Worm (Caenorhabditis elegans) whole organism, L4 larva: ENCODE data around the gene srh-179.
A peak's percentile ranks its signal among the peaks of the same experiment; 100 is the strongest.

Experiments
- T26A8.4 ChIP-seq: fragments of 200-800 bp; sonication (Bioruptor generic); IDR thresholded peaks from 2 replicates; pipeline ENCODE4 v1.3.6; 2022; ENCODE audit warnings: missing genetic modification characterization, missing compliant biosample characterization
- ZK337.2 ChIP-seq: fragments of 200-800 bp; sonication (Bioruptor generic); IDR thresholded peaks from 2 replicates; pipeline ENCODE4 v1.3.6; 2022; ENCODE audit warnings: missing genetic modification reagents, missing genetic modification characterization, missing compliant biosample characterization
- arid-1 ChIP-seq: fragments of 200-800 bp; sonication (Bioruptor generic); conservative IDR thresholded peaks from 2 replicates; pipeline ENCODE4 v1.3.6; 2022; ENCODE audit warnings: missing genetic modification reagents, missing genetic modification characterization, missing compliant biosample characterization
- ceh-32 ChIP-seq: sonication (generic microtip); optimal IDR thresholded peaks from 2 replicates; lab custom pipeline; 2016; ENCODE audit warnings: mild to moderate bottlenecking, missing genetic modification characterization, missing compliant biosample characterization; ENCODE audit not compliant: poor library complexity
- ceh-62 ChIP-seq: sonication (generic microtip); optimal IDR thresholded peaks from 2 replicates; lab custom pipeline; 2017; ENCODE audit warnings: missing biosample characterization, missing genetic modification characterization
- daf-12 ChIP-seq: fragments of 150-350 bp; optimal IDR thresholded peaks from 2 replicates; lab custom pipeline; 2014; ENCODE audit warnings: missing biosample characterization, missing genetic modification reagents, missing genetic modification characterization
- daf-8 ChIP-seq: fragments of 200-800 bp; sonication (Bioruptor generic); IDR thresholded peaks from 2 replicates; pipeline ENCODE4 v1.3.6; 2022; ENCODE audit warnings: missing genetic modification characterization, missing compliant biosample characterization
- dmd-8 ChIP-seq: fragments of 200-800 bp; sonication (Bioruptor generic); IDR thresholded peaks from 2 replicates; pipeline ENCODE4 v1.3.6; 2022; ENCODE audit warnings: missing genetic modification characterization, missing compliant biosample characterization
- dmd-9 ChIP-seq: fragments of 200-800 bp; sonication (Bioruptor generic); IDR thresholded peaks from 2 replicates; pipeline ENCODE4 v1.3.6; 2022; ENCODE audit warnings: missing genetic modification reagents, missing genetic modification characterization, missing compliant biosample characterization
- dpl-1 ChIP-seq: fragments of 150-350 bp; optimal IDR thresholded peaks from 2 replicates; lab custom pipeline; 2014; ENCODE audit warnings: missing biosample characterization, missing genetic modification reagents, missing genetic modification characterization
- duxl-1 ChIP-seq: sonication (generic microtip); optimal IDR thresholded peaks from 2 replicates; lab custom pipeline; 2016; ENCODE audit warnings: mild to moderate bottlenecking, missing genetic modification characterization, moderate library complexity, missing compliant biosample characterization; ENCODE audit not compliant: poor library complexity
- dve-1 ChIP-seq: sonication (generic microtip); optimal IDR thresholded peaks from 2 replicates; lab custom pipeline; 2017; ENCODE audit warnings: antibody characterized with exemption, mild to moderate bottlenecking, missing genetic modification characterization, missing compliant biosample characterization; ENCODE audit not compliant: insufficient read depth
- egl-43 ChIP-seq: fragments of 200-800 bp; sonication (Bioruptor generic); IDR thresholded peaks from 2 replicates; pipeline ENCODE4 v1.3.6; 2022; ENCODE audit warnings: missing genetic modification reagents, missing genetic modification characterization, missing compliant biosample characterization
- fos-1 ChIP-seq: fragments of 150-350 bp; optimal IDR thresholded peaks from 2 replicates; lab custom pipeline; 2014; ENCODE audit warnings: missing biosample characterization, missing genetic modification characterization
- hif-1 ChIP-seq, 2 experiments: sonication (generic microtip); optimal IDR thresholded peaks; 2 replicates each; lab custom pipeline; 2016 to 2017; ENCODE audit warnings: missing compliant biosample characterization in 2 of 2, missing genetic modification characterization in 2 of 2, missing genetic modification reagents in 2 of 2, missing genotype in 2 of 2, mild to moderate bottlenecking in 1 of 2
- lin-13 ChIP-seq: fragments of 150-350 bp; optimal IDR thresholded peaks from 2 replicates; lab custom pipeline; 2014; ENCODE audit warnings: missing biosample characterization, missing genetic modification reagents, missing genetic modification characterization
- lin-38 ChIP-seq: fragments of 200-800 bp; sonication (Bioruptor generic); IDR thresholded peaks from 2 replicates; pipeline ENCODE4 v1.3.6; 2022; ENCODE audit warnings: missing genetic modification reagents, missing genetic modification characterization, missing compliant biosample characterization
- lsy-2 ChIP-seq, 2 experiments: fragments of 150-350 bp in 1 of 2; sonication (generic microtip) in 1 of 2; optimal IDR thresholded peaks; 2 replicates each; lab custom pipeline; 2014 to 2017; ENCODE audit warnings: missing biosample characterization in 2 of 2, missing genetic modification characterization in 2 of 2
- madf-5 ChIP-seq, 2 experiments: fragments of 200-800 bp; sonication (Bioruptor generic); IDR thresholded peaks; 2 replicates each; pipeline ENCODE4 v1.3.6; 2022; ENCODE audit warnings: missing compliant biosample characterization in 2 of 2, missing genetic modification characterization in 2 of 2
- mdl-1 ChIP-seq, 2 experiments: fragments of 150-350 bp in 1 of 2; sonication (generic microtip) in 1 of 2; optimal IDR thresholded peaks; 2 replicates each; lab custom pipeline; 2014 to 2017; ENCODE audit warnings: missing biosample characterization in 2 of 2, missing genetic modification characterization in 2 of 2
- mdt-29 ChIP-seq: fragments of 200-800 bp; sonication (Bioruptor generic); IDR thresholded peaks from 2 replicates; pipeline ENCODE4 v1.3.6; 2022; ENCODE audit warnings: missing genetic modification reagents, missing genetic modification characterization, missing compliant biosample characterization
- mes-2 ChIP-seq: sonication (generic microtip); optimal IDR thresholded peaks from 2 replicates; lab custom pipeline; 2016; ENCODE audit warnings: missing genotype, mild to moderate bottlenecking, missing genetic modification characterization, missing compliant biosample characterization; ENCODE audit not compliant: poor library complexity, severe bottlenecking
- mxl-2 ChIP-seq: fragments of 200-800 bp; sonication (Bioruptor generic); conservative IDR thresholded peaks from 2 replicates; pipeline ENCODE4 v1.3.6; 2022; ENCODE audit warnings: missing genetic modification reagents, missing genetic modification characterization, missing compliant biosample characterization
- nhr-28 ChIP-seq: fragments of 150-350 bp; optimal IDR thresholded peaks from 2 replicates; lab custom pipeline; 2014; ENCODE audit warnings: missing biosample characterization, missing genetic modification characterization
- nhr-48 ChIP-seq: sonication (generic microtip); optimal IDR thresholded peaks from 2 replicates; lab custom pipeline; 2016; ENCODE audit warnings: mild to moderate bottlenecking, missing genetic modification characterization, missing compliant biosample characterization
- nhr-77 ChIP-seq: fragments of 150-350 bp; optimal IDR thresholded peaks from 2 replicates; lab custom pipeline; 2014; ENCODE audit warnings: missing biosample characterization, missing genetic modification characterization
- pqm-1 ChIP-seq: sonication (generic microtip); optimal IDR thresholded peaks from 2 replicates; lab custom pipeline; 2017; ENCODE audit warnings: missing biosample characterization, missing genetic modification characterization
- saeg-2 ChIP-seq: fragments of 200-800 bp; sonication (Bioruptor generic); IDR thresholded peaks from 2 replicates; pipeline ENCODE4 v1.3.6; 2022; ENCODE audit warnings: missing genetic modification reagents, missing genetic modification characterization, missing compliant biosample characterization
- sdz-12 ChIP-seq: fragments of 200-800 bp; sonication (Bioruptor generic); optimal IDR thresholded peaks from 2 replicates; lab custom pipeline; 2018; ENCODE audit warnings: mild to moderate bottlenecking, missing genetic modification characterization, missing compliant biosample characterization
- set-16 ChIP-seq: fragments of 200-800 bp; sonication (Bioruptor generic); IDR thresholded peaks from 2 replicates; pipeline ENCODE4 v1.3.6; 2022; ENCODE audit warnings: missing genetic modification reagents, missing genetic modification characterization, missing compliant biosample characterization
- tra-1 ChIP-seq: fragments of 200-800 bp; sonication (Bioruptor generic); IDR thresholded peaks from 2 replicates; pipeline ENCODE4 v1.3.6; 2022; ENCODE audit warnings: missing genetic modification reagents, missing genetic modification characterization, missing compliant biosample characterization
- unc-39 ChIP-seq: sonication (generic microtip); optimal IDR thresholded peaks from 2 replicates; lab custom pipeline; 2017; ENCODE audit warnings: missing biosample characterization, missing genetic modification characterization
- vab-7 ChIP-seq: fragments of 200-800 bp; sonication (Bioruptor generic); IDR thresholded peaks from 2 replicates; pipeline ENCODE4 v1.3.6; 2022; ENCODE audit warnings: missing genetic modification reagents, missing genetic modification characterization, missing compliant biosample characterization
- zfp-2 ChIP-seq: sonication (generic microtip); optimal IDR thresholded peaks from 2 replicates; lab custom pipeline; 2016; ENCODE audit warnings: mild to moderate bottlenecking, missing genetic modification characterization, missing compliant biosample characterization
- zip-2 ChIP-seq: fragments of 150-350 bp; optimal IDR thresholded peaks from 2 replicates; lab custom pipeline; 2014; ENCODE audit warnings: missing biosample characterization, missing genetic modification characterization
- ztf-11 ChIP-seq: fragments of 150-350 bp; optimal IDR thresholded peaks from 2 replicates; lab custom pipeline; 2014; ENCODE audit warnings: missing biosample characterization, missing genetic modification characterization
- ztf-7 ChIP-seq: fragments of 150-350 bp; optimal IDR thresholded peaks from 2 replicates; lab custom pipeline; 2014; ENCODE audit warnings: missing biosample characterization, missing genetic modification characterization

srh-179 gene

DNA sequence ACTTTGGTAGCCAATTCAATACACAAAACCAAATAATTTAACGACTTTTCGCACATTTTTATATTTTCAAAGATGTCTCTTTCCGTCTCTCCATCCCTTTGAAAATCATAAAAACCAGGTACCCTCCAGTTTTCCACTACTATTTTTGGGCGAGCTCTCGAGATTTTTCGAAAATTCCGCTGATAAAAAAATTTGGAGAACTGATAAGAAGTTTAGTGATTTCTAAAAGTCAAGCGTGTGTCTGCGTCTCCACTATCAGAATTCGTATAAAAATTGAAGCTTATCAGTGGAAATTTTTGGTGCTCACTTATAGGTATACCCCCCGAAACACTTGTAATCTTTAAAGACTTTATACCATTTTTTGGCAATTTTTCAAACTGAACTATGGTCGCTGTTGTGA, 40.3 kb downstream of the srh-179 start, which contains the start of gene hmit-1.1 (continued):
- TF ChIP-seq nhr-28 (tag; lab: Kevin White, UChicago) (peak; percentile 52), egl-43 (GFP tag; lab: Robert Waterston, UW) (no peak), madf-5 (GFP tag; IDR thresholded peaks at IDR 0.05; lab: Robert Waterston, UW) (no peak), dve-1 (tag; lab: Kevin White, UChicago) (peak; percentile 62), dmd-9 (no peak), zfp-2 (tag; lab: Kevin White, UChicago) (no peak), fos-1 (tag; lab: Kevin White, UChicago) (no peak), tra-1 (GFP tag; lab: Robert Waterston, UW) (no peak), pqm-1 (tag; lab: Kevin White, UChicago) (peak; percentile 76), nhr-48 (tag; lab: Kevin White, UChicago) (no peak), saeg-2 (no peak), daf-8 (GFP tag; lab: Robert Waterston, UW) (no peak), hif-1 (tag; optimal IDR thresholded peaks at IDR 0.05; lab: Kevin White, UChicago) (no peak), mxl-2 (GFP tag; lab: Robert Waterston, UW) (no peak), T26A8.4 (GFP tag; lab: Robert Waterston, UW) (no peak), set-16 (no peak), ceh-62 (tag; lab: Kevin White, UChicago) (no peak), mes-2 (tag; lab: Kevin White, UChicago) (no peak), lin-13 (GFP tag; lab: Kevin White, UChicago) (no peak), unc-39 (tag; lab: Kevin White, UChicago) (no peak), dpl-1 (GFP tag; lab: Kevin White, UChicago) (no peak), daf-12 (tag; lab: Kevin White, UChicago) (no peak), mdl-1 (tag; optimal IDR thresholded peaks at IDR 0.05; lab: Kevin White, UChicago) (no peak), ZK337.2 (GFP tag; lab: Robert Waterston, UW) (no peak)

DNA sequence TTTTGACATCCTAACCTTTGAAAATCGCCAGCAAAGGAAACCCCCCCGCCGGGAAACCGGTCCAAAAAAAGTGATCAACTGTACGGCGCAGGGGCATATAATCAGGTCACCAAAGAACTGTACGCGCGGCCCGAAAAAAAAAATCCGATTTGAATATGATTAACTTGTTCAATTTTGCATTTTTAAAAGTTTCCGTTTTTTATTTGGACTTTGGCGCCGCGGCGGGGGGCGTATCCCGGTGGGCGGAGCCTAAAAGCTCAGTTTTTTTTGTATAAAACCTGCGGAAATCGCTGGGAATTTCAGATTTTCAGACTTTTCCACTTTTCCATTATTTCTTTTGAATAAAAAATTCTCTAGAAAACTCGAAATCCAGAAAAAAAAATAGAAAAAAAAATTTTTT, 48.3 kb downstream of the srh-179 start, which contains the start of gene hmit-1.2:
Gene hmit-1.2, plus strand, starts transcription at position 301 of the 400 bp plus-strand sequence.
- TF ChIP-seq dmd-8 (GFP tag; lab: Robert Waterston, UW) (no peak), mdl-1 (tag; optimal IDR thresholded peaks at IDR 0.05; lab: Kevin White, UChicago) (no peak), ceh-32 (tag; lab: Kevin White, UChicago) (no peak), unc-39 (tag; lab: Kevin White, UChicago) (no peak), vab-7 (GFP tag; lab: Robert Waterston, UW) (no peak), arid-1 (GFP tag; lab: Robert Waterston, UW) (no peak), duxl-1 (tag; lab: Kevin White, UChicago) (no peak), lin-38 (GFP tag; lab: Robert Waterston, UW) (no peak), mdt-29 (GFP tag; lab: Robert Waterston, UW) (no peak), zip-2 (tag; lab: Kevin White, UChicago) (no peak), lsy-2 (tag; optimal IDR thresholded peaks at IDR 0.05; lab: Kevin White, UChicago) (no peak), ztf-11 (tag; lab: Kevin White, UChicago) (no peak), T26A8.4 (GFP tag; lab: Robert Waterston, UW) (no peak), nhr-77 (no peak), sdz-12 (no peak), ztf-7 (no peak)
